Worm (Caenorhabditis elegans): ENCODE measurements around the gene F43C11.8.

The F43C11.8 gene

ce11 chrII:2354476-2354875, 22.2 kb downstream of the F43C11.8 start, which contains the start of gene F43C11.2:
Gene F43C11.2 (plus strand): TSS chrII:2354776.
- TF ChIP-seq him-1 (tag; optimal IDR thresholded peaks at IDR 0.05) (no peak), W03F9.2 (tag; optimal IDR thresholded peaks at IDR 0.05) (no peak), dao-5 (tag; optimal IDR thresholded peaks at IDR 0.05) (no peak)

DNA sequence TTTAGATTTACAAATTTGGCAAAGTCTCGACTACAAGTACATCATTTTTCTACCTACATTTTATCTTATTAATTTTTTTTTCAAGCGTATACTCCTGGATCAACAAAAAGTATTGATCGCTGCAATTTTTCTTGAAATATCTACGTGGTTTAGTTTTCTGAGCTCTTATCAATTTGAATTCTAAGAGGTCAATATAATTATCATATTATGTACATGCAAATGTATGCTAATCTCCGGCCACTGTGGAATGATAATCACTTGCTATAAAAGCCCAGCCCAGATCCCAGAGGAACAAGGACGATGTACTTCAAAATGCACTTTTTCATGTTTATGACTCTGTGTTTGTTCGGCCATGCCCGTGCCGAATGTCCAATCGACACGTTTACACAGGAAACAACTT, 24.5 kb downstream of the F43C11.8 start, which contains the start of gene F43C11.1:
Gene F43C11.1, plus strand, starts transcription at position 301 of the 400 bp plus-strand sequence.
- TF ChIP-seq dao-5 (tag; optimal IDR thresholded peaks at IDR 0.05) (no peak), him-1 (tag; optimal IDR thresholded peaks at IDR 0.05) (no peak), W03F9.2 (tag; optimal IDR thresholded peaks at IDR 0.05) (no peak)

- TF ChIP-seq him-1 (tag; optimal IDR thresholded peaks at IDR 0.05) (no peak), dao-5 (tag; optimal IDR thresholded peaks at IDR 0.05) (no peak), W03F9.2 (tag; optimal IDR thresholded peaks at IDR 0.05) (no peak)
Observed at ce11 chrII:2359965-2360364, 27.6 kb downstream of the F43C11.8 start, which contains the start of gene F43C11.16. Gene F43C11.16 (minus strand): TSS chrII:2360065.

ce11 chrII:2363673-2364072, 31.4 kb downstream of the F43C11.8 start, which contains the start of gene F43C11.11:
Gene F43C11.11 (minus strand): TSS chrII:2363773.
- TF ChIP-seq W03F9.2 (tag; optimal IDR thresholded peaks at IDR 0.05) (no peak), dao-5 (tag; optimal IDR thresholded peaks at IDR 0.05) (no peak), him-1 (tag; optimal IDR thresholded peaks at IDR 0.05) (no peak)

DNA sequence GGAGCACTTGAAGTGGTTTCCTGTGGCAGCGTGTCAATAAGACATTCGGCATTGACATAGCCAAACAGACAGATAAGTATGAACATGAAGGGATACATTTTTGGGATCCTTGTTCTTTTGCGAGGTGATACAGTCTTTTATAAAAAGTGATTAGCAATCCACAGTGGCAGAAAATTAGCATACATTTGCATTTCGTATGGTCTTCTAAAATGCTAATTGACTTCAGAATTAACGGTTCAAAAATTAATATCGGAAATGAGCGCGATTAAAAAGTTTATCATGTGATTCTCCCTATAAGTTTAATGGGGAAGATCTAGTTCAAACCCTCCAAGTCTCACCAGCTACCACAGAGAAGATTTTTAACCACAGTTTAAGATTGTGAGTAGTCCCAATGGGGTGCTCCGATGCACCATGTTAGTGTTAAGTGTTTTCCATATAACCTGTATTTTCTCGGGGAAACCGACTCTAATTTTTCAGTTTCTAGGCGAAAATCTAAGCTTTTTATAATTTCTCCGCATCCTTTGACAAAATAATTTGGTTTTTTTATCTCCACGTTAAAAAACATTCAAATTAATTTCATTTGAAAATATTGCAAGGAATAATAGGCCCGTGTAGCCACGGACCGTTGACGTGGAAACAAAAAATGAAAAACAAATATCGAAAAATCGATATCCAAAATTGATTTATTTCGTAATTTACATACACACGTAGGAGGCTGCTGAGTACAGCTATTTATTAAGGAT, 34.5 kb downstream of the F43C11.8 start, which contains the start of the genes F43C11.12 and F16G10.5:
Gene F43C11.12, minus strand, starts transcription at position 101 of the 743 bp plus-strand sequence.
Gene F16G10.5, plus strand, starts transcription at position 693 of the 743 bp plus-strand sequence.
- TF ChIP-seq dao-5 (tag; optimal IDR thresholded peaks at IDR 0.05) (no peak), him-1 (tag; optimal IDR thresholded peaks at IDR 0.05) (no peak)

- TF ChIP-seq him-1 (tag; optimal IDR thresholded peaks at IDR 0.05) (no peak), W03F9.2 (tag; optimal IDR thresholded peaks at IDR 0.05) (no peak), dao-5 (tag; optimal IDR thresholded peaks at IDR 0.05) (no peak)
Observed at ce11 chrII:2368956-2369355, 36.6 kb downstream of the F43C11.8 start, which contains the start of gene hpo-25. Gene hpo-25 (plus strand): TSS chrII:2369256.

DNA sequence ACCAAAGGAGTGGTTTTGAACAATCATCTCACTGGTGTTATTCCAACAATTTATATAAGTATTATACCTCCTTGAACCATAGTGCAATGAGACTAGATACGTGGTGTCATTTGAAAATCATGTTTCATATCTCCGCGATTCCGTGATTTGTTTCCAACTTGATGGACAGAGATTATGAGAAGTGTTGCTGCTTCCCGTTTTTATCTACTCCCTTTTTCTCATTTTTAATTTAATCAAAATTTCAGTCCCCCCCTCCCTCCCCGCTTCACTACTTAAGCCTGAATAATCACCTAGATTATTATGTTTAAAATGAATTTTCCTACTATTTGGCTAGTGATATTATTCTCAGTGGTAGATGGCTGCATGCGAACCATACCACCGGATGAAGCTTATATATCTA, 39.8 kb downstream of the F43C11.8 start, which contains the start of gene F16G10.3:
Gene F16G10.3, plus strand, starts transcription at position 301 of the 400 bp plus-strand sequence.
- TF ChIP-seq W03F9.2 (tag; optimal IDR thresholded peaks at IDR 0.05) (no peak), dao-5 (tag; optimal IDR thresholded peaks at IDR 0.05) (no peak), him-1 (tag; optimal IDR thresholded peaks at IDR 0.05) (no peak)

DNA sequence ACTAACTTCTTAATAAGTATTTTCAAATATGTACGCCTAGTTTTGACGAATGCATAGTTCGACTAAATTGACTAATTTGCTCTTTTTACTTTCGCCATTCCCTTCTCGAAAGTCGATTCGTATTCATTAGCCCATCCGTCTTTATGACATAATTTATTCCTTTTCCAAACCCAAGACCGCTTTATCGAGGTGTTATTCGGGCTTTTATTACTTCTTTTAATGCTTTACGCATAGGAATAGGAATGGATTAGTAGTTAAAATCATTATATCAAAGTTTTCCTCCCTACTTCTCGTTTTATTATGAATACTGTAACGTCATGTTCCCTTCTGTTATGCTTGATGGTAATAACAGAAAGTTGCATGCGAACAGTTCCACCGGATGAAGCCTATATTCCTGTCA, 42.7 kb downstream of the F43C11.8 start, which contains the start of gene F16G10.2:
Gene F16G10.2, plus strand, starts transcription at position 301 of the 400 bp plus-strand sequence.
- no peak for TF ChIP-seq dao-5 (tag; optimal IDR thresholded peaks at IDR 0.05)
- no peak for TF ChIP-seq him-1 (tag; optimal IDR thresholded peaks at IDR 0.05)
- no peak for TF ChIP-seq W03F9.2 (tag; optimal IDR thresholded peaks at IDR 0.05)

- TF ChIP-seq him-1 (tag; optimal IDR thresholded peaks at IDR 0.05) (no peak), dao-5 (tag; optimal IDR thresholded peaks at IDR 0.05) (no peak)
Observed at ce11 chrII:2377751-2378150, 45.4 kb downstream of the F43C11.8 start, which contains the start of gene F16G10.6. Gene F16G10.6 (minus strand): TSS chrII:2377851.

DNA sequence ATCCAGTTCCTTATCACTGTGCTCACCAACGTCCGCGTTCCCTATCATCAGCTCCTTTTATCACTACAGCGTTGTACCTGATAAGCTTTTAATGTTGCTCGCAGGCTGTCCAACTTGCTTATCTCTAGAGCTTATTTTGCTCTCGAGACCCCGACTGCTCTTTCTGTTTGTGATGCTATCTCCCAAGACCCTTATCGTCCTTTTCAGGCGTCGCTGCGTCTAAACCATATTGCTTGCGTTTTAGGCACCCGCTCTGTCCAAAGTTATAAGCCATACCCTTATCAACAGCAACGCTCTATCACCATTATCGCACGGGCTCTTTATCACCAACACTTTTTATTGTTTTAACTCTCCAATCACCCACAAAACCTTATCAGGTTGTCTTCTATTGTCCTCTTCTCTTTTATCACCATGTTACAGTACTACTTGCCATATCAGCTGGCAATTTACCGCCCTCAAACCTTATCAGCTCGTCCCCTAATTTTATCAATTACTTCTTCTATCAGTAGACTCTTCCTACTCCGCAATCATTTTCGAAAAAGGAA, 46.2 kb downstream of the F43C11.8 start:
- TF ChIP-seq dao-5 (tag; optimal IDR thresholded peaks at IDR 0.05) (no peak), him-1 (tag; optimal IDR thresholded peaks at IDR 0.05) (no peak), W03F9.2 (tag; optimal IDR thresholded peaks at IDR 0.05) (peak; percentile 18)

- TF ChIP-seq dao-5 (tag; optimal IDR thresholded peaks at IDR 0.05) = no peak
- TF ChIP-seq W03F9.2 (tag; optimal IDR thresholded peaks at IDR 0.05) = no peak
- no peak for TF ChIP-seq him-1 (tag; optimal IDR thresholded peaks at IDR 0.05)
Observed at ce11 chrII:2379673-2380072, 47.4 kb downstream of the F43C11.8 start.

DNA sequence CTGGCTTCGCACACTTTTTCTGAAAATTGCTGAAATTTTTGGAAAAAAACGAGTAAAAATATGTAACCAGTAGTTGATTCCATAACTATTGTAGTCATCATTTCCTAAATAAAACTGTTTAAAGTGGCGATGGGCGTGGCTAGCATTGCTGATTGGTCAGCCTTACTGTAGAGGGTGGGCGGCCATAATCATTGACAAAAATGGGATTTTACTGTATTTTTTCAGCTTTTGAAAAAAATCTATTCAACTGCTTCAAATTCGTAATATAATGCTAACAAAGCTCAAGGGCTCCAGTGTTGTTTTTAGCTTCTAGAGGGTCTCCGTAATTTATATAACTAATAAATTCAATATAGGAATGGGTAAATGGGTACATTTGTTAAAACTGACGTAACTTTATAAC, 47.9 kb downstream of the F43C11.8 start, which contains the start of gene F16G10.7:
Gene F16G10.7, minus strand, starts transcription at position 101 of the 400 bp plus-strand sequence.
- TF ChIP-seq W03F9.2 (tag; optimal IDR thresholded peaks at IDR 0.05) (no peak), him-1 (tag; optimal IDR thresholded peaks at IDR 0.05) (no peak), dao-5 (tag; optimal IDR thresholded peaks at IDR 0.05) (no peak)

DNA sequence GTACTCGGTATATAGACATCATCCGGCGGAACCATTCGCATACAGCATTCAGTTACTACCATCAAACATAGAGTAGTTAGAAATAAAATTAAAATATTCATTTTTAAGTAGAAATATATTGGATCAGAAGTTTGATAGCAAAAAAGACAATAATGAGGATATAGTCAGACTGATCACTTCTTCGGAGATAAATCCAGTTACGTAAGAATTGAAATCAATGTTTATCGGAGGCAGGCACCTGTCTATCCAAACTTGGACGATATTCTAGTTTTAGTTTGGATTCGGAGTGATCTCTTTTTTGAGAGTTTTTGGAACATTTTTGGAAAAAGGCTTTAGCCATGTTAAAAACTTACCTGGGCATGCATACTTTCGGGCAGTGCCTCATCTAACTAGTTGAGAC, 51.0 kb downstream of the F43C11.8 start, which contains the start of gene F16G10.8:
Gene F16G10.8, minus strand, starts transcription at position 101 of the 400 bp plus-strand sequence.
- TF ChIP-seq W03F9.2 (tag; optimal IDR thresholded peaks at IDR 0.05) = no peak
- TF ChIP-seq dao-5 (tag; optimal IDR thresholded peaks at IDR 0.05) = no peak
